Fruit fly (Drosophila melanogaster) S2 (cell line): Measurements from ENCODE around the gene faf.

Source experiments
- CG8478 ChIP-seq: fragments of >200 bp; optimal IDR thresholded peaks from 2 replicates; lab custom pipeline; 2018
- CTCF ChIP-seq, 2 experiments: fragments of >200 bp; optimal IDR thresholded peaks; 2 replicates each; lab custom pipeline; 2018

DNA sequence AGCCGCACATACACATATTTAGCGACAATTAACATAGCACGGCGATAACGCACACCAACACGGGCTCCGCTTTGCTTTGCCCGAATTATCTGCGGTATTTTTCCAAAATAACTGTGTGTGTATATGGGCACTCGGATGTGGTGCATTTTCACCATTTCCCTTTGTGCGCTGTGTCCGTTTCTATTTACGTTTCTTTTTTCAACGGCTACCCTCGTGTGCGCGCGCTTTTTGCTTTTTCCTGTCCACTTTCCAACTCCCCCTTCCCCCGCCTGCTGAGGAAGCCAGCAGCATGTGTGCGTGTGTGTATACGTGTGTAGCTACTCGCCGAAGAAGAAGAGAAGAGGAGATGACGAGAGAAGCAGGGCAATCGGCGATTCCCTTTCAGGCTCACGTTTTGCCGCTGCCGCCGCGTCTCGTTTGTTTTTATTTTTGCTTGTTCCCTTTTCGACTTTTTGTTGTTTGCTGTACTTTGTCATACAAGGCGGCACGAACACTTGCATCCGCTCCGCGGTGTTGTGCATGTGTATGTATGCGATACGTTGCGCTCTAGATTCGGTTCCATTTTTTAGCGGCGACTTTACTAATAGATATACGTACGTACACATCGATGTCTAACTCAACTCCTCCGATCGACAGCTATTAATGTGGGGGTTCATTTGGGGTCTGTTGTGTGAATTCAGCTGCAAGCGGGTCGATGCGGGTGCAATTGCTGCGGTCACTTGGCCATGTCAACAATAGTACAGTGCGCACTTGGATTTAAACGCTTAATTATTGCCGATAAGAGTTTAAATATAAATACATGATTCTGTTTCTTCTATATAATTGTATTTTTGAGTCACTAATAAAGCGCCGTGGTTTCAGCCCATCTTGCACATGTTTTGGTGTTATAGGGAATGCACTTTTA is 28.5 kb upstream of the faf start:
- no peak for TF ChIP-seq CTCF (optimal IDR thresholded peaks at IDR 0.05; lab: Kevin White, UChicago)
- no peak for TF ChIP-seq CG8478 (lab: Kevin White, UChicago)
